Worm (Caenorhabditis elegans): Measurements from ENCODE around the gene D2023.1.

The D2023.1 gene

ce11 chrV:11795352-11795751 lies 6.0 kb downstream of the D2023.1 start (continued):
- TF ChIP-seq fkh-10 (GFP tag; optimal IDR thresholded peaks at IDR 0.05) = no peak
- TF ChIP-seq ces-1 (GFP tag; optimal IDR thresholded peaks at IDR 0.05) = no peak

ce11 chrV:11796343-11796742 lies 7.0 kb downstream of the D2023.1 start:
- TF ChIP-seq nhr-85 (tag) (peak; percentile 91), mdl-1 (tag; optimal IDR thresholded peaks at IDR 0.05) (no peak), dsc-1 (tag; optimal IDR thresholded peaks at IDR 0.05) (no peak), egl-13 (tag; optimal IDR thresholded peaks at IDR 0.05) (no peak), nhr-71 (tag; optimal IDR thresholded peaks at IDR 0.05) (peak; percentile 59), zip-4 (GFP tag; optimal IDR thresholded peaks at IDR 0.05) (no peak), sox-4 (tag; optimal IDR thresholded peaks at IDR 0.05) (no peak), ztf-4 (tag; optimal IDR thresholded peaks at IDR 0.05) (no peak), nhr-28 (tag; optimal IDR thresholded peaks at IDR 0.05) (no peak), vab-15 (tag; optimal IDR thresholded peaks at IDR 0.05) (no peak), pax-3 (tag; optimal IDR thresholded peaks at IDR 0.05) (no peak), efl-1 (optimal IDR thresholded peaks at IDR 0.05) (no peak), efl-1 (GFP tag; optimal IDR thresholded peaks at IDR 0.05 in 1 of 2) (no peak), grh-1 (GFP tag; IDR thresholded peaks at IDR 0.05) (0 out of 2 replicates have a peak, but pooled peaks have one; percentile 18), efl-3 (GFP tag; optimal IDR thresholded peaks at IDR 0.05) (no peak), ceh-63 (GFP tag; optimal IDR thresholded peaks at IDR 0.05) (no peak), lin-14 (GFP tag; optimal IDR thresholded peaks at IDR 0.05) (peak; percentile 34), unc-130 (tag; optimal IDR thresholded peaks at IDR 0.05) (peak; percentile 39), zag-1 (tag; optimal IDR thresholded peaks at IDR 0.05) (no peak), hlh-4 (tag; optimal IDR thresholded peaks at IDR 0.05) (no peak), tbx-2 (tag; optimal IDR thresholded peaks at IDR 0.05) (peak; percentile 51), ceh-90 (tag; optimal IDR thresholded peaks at IDR 0.05) (no peak), blmp-1 (tag; optimal IDR thresholded peaks at IDR 0.05) (peak; percentile 28), unc-98 (GFP tag; IDR thresholded peaks at IDR 0.05) (no peak), aly-2 (tag; optimal IDR thresholded peaks at IDR 0.05) (no peak), rnt-1 (tag; optimal IDR thresholded peaks at IDR 0.05) (no peak), elt-3 (tag; optimal IDR thresholded peaks at IDR 0.05) (peak in 5 of 6 experiments; percentile 30 to 90 (median 51)), nhr-84 (tag; optimal IDR thresholded peaks at IDR 0.05) (no peak), jun-1 (tag; optimal IDR thresholded peaks at IDR 0.05) (no peak), mef-2 (tag; optimal IDR thresholded peaks at IDR 0.05) (no peak), aha-1 (tag; optimal IDR thresholded peaks at IDR 0.05) (no peak), ces-1 (GFP tag; optimal IDR thresholded peaks at IDR 0.05) (no peak), C34B4.2 (tag; optimal IDR thresholded peaks at IDR 0.05) (no peak), ama-1 (optimal IDR thresholded peaks at IDR 0.05) (no peak), snpc-4 (tag; optimal IDR thresholded peaks at IDR 0.05) (no peak), lin-35 (GFP tag; optimal IDR thresholded peaks at IDR 0.05) (peak in 1 of 2 experiments; percentile 31), nhr-20 (tag; optimal IDR thresholded peaks at IDR 0.05) (peak; percentile 60), isw-1 (GFP tag; IDR thresholded peaks at IDR 0.05) (no peak), nhr-77 (tag; optimal IDR thresholded peaks at IDR 0.05) (no peak), nhr-19 (GFP tag; conservative IDR thresholded peaks at IDR 0.05) (peak; percentile 46), snu-23 (GFP tag; optimal IDR thresholded peaks at IDR 0.05) (peak; percentile 30), ceh-8 (GFP tag; optimal IDR thresholded peaks at IDR 0.05) (no peak), nhr-237 (tag; optimal IDR thresholded peaks at IDR 0.05) (no peak), mep-1 (tag; optimal IDR thresholded peaks at IDR 0.05) (no peak), mab-9 (GFP tag; IDR thresholded peaks at IDR 0.05) (no peak), hlh-17 (GFP tag; optimal IDR thresholded peaks at IDR 0.05; ENCODE audit: borderline replicate concordance) (no peak), hpl-2 (GFP tag; optimal IDR thresholded peaks at IDR 0.05) (no peak), irx-1 (tag; optimal IDR thresholded peaks at IDR 0.05) (no peak), nhr-12 (tag; optimal IDR thresholded peaks at IDR 0.05) (no peak), xbp-1 (tag; optimal IDR thresholded peaks at IDR 0.05) (no peak), fos-1 (tag; optimal IDR thresholded peaks at IDR 0.05) (no peak), C04F5.9 (tag; optimal IDR thresholded peaks at IDR 0.05) (no peak)

Measured in whole organism, L1 larva.